Fruit fly (Drosophila melanogaster) Kc167 (cell line): ENCODE data around the gene sip3.

Source experiments
- Myc ChIP-seq: fragments of >200 bp; optimal IDR thresholded peaks from 2 replicates; lab custom pipeline; 2017; ENCODE audit warnings: missing external identifiers
- Sin3A ChIP-seq: fragments of >200 bp; optimal IDR thresholded peaks from 2 replicates; lab custom pipeline; 2018; ENCODE audit warnings: missing external identifiers
- h ChIP-seq: fragments of >200 bp; optimal IDR thresholded peaks from 3 replicates; lab custom pipeline; 2018; ENCODE audit warnings: missing external identifiers
- insv ChIP-seq: fragments of >200 bp; optimal IDR thresholded peaks from 3 replicates; lab custom pipeline; 2018; ENCODE audit warnings: missing external identifiers
- psq ChIP-seq: fragments of >200 bp; optimal IDR thresholded peaks from 2 replicates; lab custom pipeline; 2017; ENCODE audit warnings: missing external identifiers

DNA sequence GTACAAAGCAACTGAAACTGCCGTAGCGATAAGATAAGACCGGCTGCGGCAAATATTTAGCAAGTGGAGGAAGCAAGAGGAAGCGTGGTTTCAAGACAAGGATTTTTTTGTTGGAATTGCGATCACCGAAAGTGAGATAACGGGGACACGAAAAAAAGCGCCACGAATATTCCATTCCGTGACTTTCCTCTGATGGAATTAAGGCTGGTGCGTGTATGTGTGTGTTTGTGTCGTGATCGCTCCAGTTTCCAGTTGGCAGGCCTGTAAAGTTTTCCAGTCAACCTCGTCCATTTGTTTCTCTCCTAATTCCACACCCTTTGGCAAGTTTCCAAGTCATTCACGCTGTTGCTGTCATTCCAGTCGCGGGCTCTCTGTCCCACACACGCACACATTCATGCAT, 45.7 kb upstream of the sip3 start:
- TF ChIP-seq psq = no peak
- no peak for TF ChIP-seq Myc (lab: Kevin White, UChicago)
- TF ChIP-seq h (lab: Kevin White, UChicago) = no peak
- TF ChIP-seq Sin3A = no peak
- no peak for TF ChIP-seq insv (lab: Kevin White, UChicago)
